Worm (Caenorhabditis elegans): ENCODE data around the gene K08E4.8.

- TF ChIP-seq nhr-11 (tag; optimal IDR thresholded peaks at IDR 0.05) (no peak), Y5F2A.4 (GFP tag; optimal IDR thresholded peaks at IDR 0.05) (no peak), pqm-1 (tag; optimal IDR thresholded peaks at IDR 0.05) (no peak), lin-15B (tag; optimal IDR thresholded peaks at IDR 0.05) (no peak), lin-13 (GFP tag; optimal IDR thresholded peaks at IDR 0.05) (no peak), mep-1 (tag; optimal IDR thresholded peaks at IDR 0.05) (no peak), lin-39 (tag; optimal IDR thresholded peaks at IDR 0.05) (no peak)
Observed at ce11 chrIV:12015586-12015985, 45.5 kb downstream of the K08E4.8 start, which contains the start of gene lips-6.
